Worm (Caenorhabditis elegans) whole organism, L3 larva: ENCODE results near the gene fbxa-199.

ENCODE experiments used
- ZK546.5 ChIP-seq: sonication (generic microtip); optimal IDR thresholded peaks from 2 replicates; lab custom pipeline; 2017; ENCODE audit warnings: missing biosample characterization, missing genetic modification characterization
- aly-2 ChIP-seq: fragments of 150-350 bp; optimal IDR thresholded peaks from 2 replicates; lab custom pipeline; 2014; ENCODE audit warnings: missing biosample characterization, missing genetic modification characterization
- ama-1 ChIP-seq: fragments of 150-350 bp; optimal IDR thresholded peaks from 2 replicates; lab custom pipeline; 2018
- ceh-28 ChIP-seq: fragments of 150-350 bp; optimal IDR thresholded peaks from 2 replicates; lab custom pipeline; 2014; ENCODE audit warnings: missing biosample characterization, missing genetic modification reagents, missing genetic modification characterization
- ceh-9 ChIP-seq: sonication (generic microtip); optimal IDR thresholded peaks from 2 replicates; lab custom pipeline; 2018; ENCODE audit warnings: missing biosample characterization, missing genetic modification characterization
- daf-12 ChIP-seq: fragments of 150-350 bp; optimal IDR thresholded peaks from 2 replicates; lab custom pipeline; 2014; ENCODE audit warnings: missing biosample characterization, missing genetic modification reagents, missing genetic modification characterization
- elt-3 ChIP-seq, 3 experiments: fragments of 150-350 bp in 1 of 3; sonication (generic microtip) in 2 of 3; optimal IDR thresholded peaks; 2 replicates in 2 of 3; 4 replicates in 1 of 3; lab custom pipeline; 2014 to 2017; ENCODE audit warnings: missing biosample characterization in 3 of 3, missing genetic modification characterization in 3 of 3
- eor-1 ChIP-seq, 2 experiments: fragments of 150-350 bp; optimal IDR thresholded peaks; 2 replicates each; lab custom pipeline; 2014 to 2018; ENCODE audit warnings: missing biosample characterization in 2 of 2, missing genetic modification characterization in 2 of 2
- fkh-10 ChIP-seq: sonication (generic microtip); optimal IDR thresholded peaks from 2 replicates; lab custom pipeline; 2017; ENCODE audit warnings: missing biosample characterization, missing genetic modification reagents, missing genetic modification characterization
- fkh-2 ChIP-seq: fragments of 150-350 bp; optimal IDR thresholded peaks from 2 replicates; lab custom pipeline; 2014; ENCODE audit warnings: missing biosample characterization, missing genetic modification reagents, missing genetic modification characterization
- fos-1 ChIP-seq: fragments of 150-350 bp; optimal IDR thresholded peaks from 2 replicates; lab custom pipeline; 2014; ENCODE audit warnings: missing biosample characterization, missing genetic modification characterization
- hmg-11 ChIP-seq: sonication (generic microtip); optimal IDR thresholded peaks from 2 replicates; lab custom pipeline; 2016; ENCODE audit warnings: missing genetic modification characterization, missing compliant biosample characterization
- jun-1 ChIP-seq: fragments of 150-350 bp; optimal IDR thresholded peaks from 2 replicates; lab custom pipeline; 2014; ENCODE audit warnings: missing biosample characterization, missing genetic modification reagents, missing genetic modification characterization
- lin-15B ChIP-seq: fragments of 150-350 bp; optimal IDR thresholded peaks from 2 replicates; lab custom pipeline; 2014; ENCODE audit warnings: missing biosample characterization, missing genetic modification characterization
- lin-39 ChIP-seq: fragments of 150-350 bp; optimal IDR thresholded peaks from 2 replicates; lab custom pipeline; 2018; ENCODE audit warnings: missing biosample characterization, missing genetic modification reagents, missing genetic modification characterization
- lsy-12 ChIP-seq: sonication (generic microtip); optimal IDR thresholded peaks from 2 replicates; lab custom pipeline; 2016; ENCODE audit warnings: mild to moderate bottlenecking, missing genetic modification characterization, missing compliant biosample characterization
- mdl-1 ChIP-seq: fragments of 150-350 bp; optimal IDR thresholded peaks from 2 replicates; lab custom pipeline; 2014; ENCODE audit warnings: missing biosample characterization, missing genetic modification characterization
- mml-1 ChIP-seq: fragments of 150-350 bp; sonication (generic microtip); optimal IDR thresholded peaks from 3 replicates; lab custom pipeline; 2014; ENCODE audit warnings: missing biosample characterization, missing genetic modification characterization
- nfya-1 ChIP-seq: sonication (generic microtip); optimal IDR thresholded peaks from 2 replicates; lab custom pipeline; 2017; ENCODE audit warnings: missing genetic modification characterization, mild to moderate bottlenecking, missing compliant biosample characterization, antibody characterized with exemption, moderate library complexity; ENCODE audit not compliant: insufficient read depth
- nhr-11 ChIP-seq: fragments of 150-350 bp; optimal IDR thresholded peaks from 2 replicates; lab custom pipeline; 2014; ENCODE audit warnings: missing biosample characterization, missing genetic modification characterization
- nhr-12 ChIP-seq: fragments of 150-350 bp; optimal IDR thresholded peaks from 2 replicates; lab custom pipeline; 2014; ENCODE audit warnings: missing biosample characterization, missing genetic modification characterization
- nhr-67 ChIP-seq: fragments of 150-350 bp; optimal IDR thresholded peaks from 2 replicates; lab custom pipeline; 2014; ENCODE audit warnings: missing biosample characterization, missing genetic modification characterization
- nhr-76 ChIP-seq: fragments of 150-350 bp; sonication (generic microtip); optimal IDR thresholded peaks from 5 replicates; lab custom pipeline; 2014; ENCODE audit warnings: missing biosample characterization, missing genetic modification characterization
- nhr-77 ChIP-seq: fragments of 150-350 bp; optimal IDR thresholded peaks from 2 replicates; lab custom pipeline; 2014; ENCODE audit warnings: missing biosample characterization, missing genetic modification characterization
- pha-4 ChIP-seq: fragments of 150-350 bp; optimal IDR thresholded peaks from 2 replicates; lab custom pipeline; 2014; ENCODE audit warnings: missing biosample characterization, missing genetic modification reagents, missing genetic modification characterization
- pqm-1 ChIP-seq: fragments of 150-350 bp; optimal IDR thresholded peaks from 2 replicates; lab custom pipeline; 2017; ENCODE audit warnings: missing biosample characterization, missing genetic modification characterization, inconsistent platforms
- skn-1 ChIP-seq: fragments of 150-350 bp; optimal IDR thresholded peaks from 2 replicates; lab custom pipeline; 2014; ENCODE audit warnings: missing biosample characterization, missing genetic modification characterization
- snpc-4 ChIP-seq: fragments of 150-350 bp; optimal IDR thresholded peaks from 2 replicates; lab custom pipeline; 2014; ENCODE audit warnings: missing biosample characterization, missing genetic modification characterization
- unc-39 ChIP-seq: sonication (generic microtip); optimal IDR thresholded peaks from 4 replicates; lab custom pipeline; 2017; ENCODE audit warnings: missing biosample characterization, missing genetic modification characterization
- zag-1 ChIP-seq: fragments of 150-350 bp; optimal IDR thresholded peaks from 2 replicates; lab custom pipeline; 2014; ENCODE audit warnings: missing biosample characterization, missing genetic modification characterization
- ztf-11 ChIP-seq: fragments of 150-350 bp; optimal IDR thresholded peaks from 2 replicates; lab custom pipeline; 2014; ENCODE audit warnings: missing biosample characterization, missing genetic modification characterization
- ztf-4 ChIP-seq: fragments of 150-350 bp; optimal IDR thresholded peaks from 2 replicates; lab custom pipeline; 2014; ENCODE audit warnings: missing biosample characterization, missing genetic modification characterization

fbxa-199 gene

ce11 chrV:15380857-15381256 lies 17.8 kb downstream of the fbxa-199 start, which contains the start of gene dhs-23:
dhs-23 (plus strand) TSS chrV:15381219.
- TF ChIP-seq ama-1: no peak
- no peak for TF ChIP-seq eor-1 (tag; optimal IDR thresholded peaks at IDR 0.05; lab: Kevin White, UChicago)

DNA sequence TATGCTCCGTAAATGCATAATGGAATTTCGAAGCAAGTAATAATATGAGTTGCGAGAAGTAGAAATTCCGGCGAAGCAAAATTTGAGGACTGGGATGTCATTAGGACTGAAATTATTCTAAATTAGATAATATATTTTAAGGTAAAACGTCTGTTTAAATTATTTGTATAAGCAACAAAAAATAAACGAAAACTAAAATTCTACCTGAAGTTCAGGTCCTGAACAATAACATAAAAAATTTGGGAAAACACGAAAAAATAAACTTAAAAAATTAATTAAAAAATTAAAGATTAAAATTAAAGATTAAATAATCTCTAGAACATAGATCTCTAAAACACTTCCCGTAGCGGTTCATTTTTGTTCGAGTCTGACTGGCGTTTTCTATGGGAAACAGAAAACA lies 18.8 kb downstream of the fbxa-199 start, which contains the start of gene srh-251:
srh-251 (minus strand) TSS at position 101 of the 400 bp plus-strand sequence.
- TF ChIP-seq skn-1 (tag; lab: Kevin White, UChicago) (no peak), daf-12 (tag; lab: Kevin White, UChicago) (no peak), nhr-76 (tag; lab: Kevin White, UChicago) (no peak), elt-3 (tag; optimal IDR thresholded peaks at IDR 0.05; lab: Kevin White, UChicago) (no peak), nhr-67 (tag; lab: Kevin White, UChicago) (no peak), snpc-4 (no peak), nhr-12 (tag; lab: Kevin White, UChicago) (no peak)

ce11 chrV:15377903-15378302 lies 20.7 kb downstream of the fbxa-199 start, which contains the start of gene srh-122:
srh-122 (minus strand) TSS chrV:15378003.
- TF ChIP-seq fkh-2 (tag; lab: Kevin White, UChicago): no peak
- no peak for TF ChIP-seq fkh-10
- no peak for TF ChIP-seq lsy-12 (tag; lab: Kevin White, UChicago)

- TF ChIP-seq nhr-11: no peak
- TF ChIP-seq mml-1 (tag; lab: Kevin White, UChicago): no peak
- TF ChIP-seq nhr-77 (tag; lab: Kevin White, UChicago): no peak
- TF ChIP-seq ztf-11 (tag; lab: Kevin White, UChicago): no peak
- TF ChIP-seq fkh-10: no peak
Measured at ce11 chrV:15376223-15376622, 22.4 kb downstream of the fbxa-199 start, which contains the start of gene srh-52. srh-52 (minus strand) TSS chrV:15376323.

- TF ChIP-seq unc-39 (tag; lab: Kevin White, UChicago) (no peak), nfya-1 (tag; lab: Kevin White, UChicago) (no peak), jun-1 (no peak), fos-1 (tag; lab: Kevin White, UChicago) (no peak), snpc-4 (no peak), mdl-1 (tag; lab: Kevin White, UChicago) (no peak), ztf-4 (no peak), ceh-28 (tag; lab: Kevin White, UChicago) (no peak), fkh-10 (no peak), ceh-9 (tag; lab: Kevin White, UChicago) (no peak)
Measured at ce11 chrV:15369707-15370106, 28.9 kb downstream of the fbxa-199 start, which contains the start of gene nhr-269. nhr-269 (minus strand) TSS chrV:15369807.

ce11 chrV:15367770-15368169 lies 30.9 kb downstream of the fbxa-199 start:
- no peak for TF ChIP-seq nhr-67 (tag; lab: Kevin White, UChicago)
- TF ChIP-seq unc-39 (tag; lab: Kevin White, UChicago): no peak
- no peak for TF ChIP-seq pqm-1 (tag; lab: Kevin White, UChicago)
- no peak for TF ChIP-seq ceh-9 (tag; lab: Kevin White, UChicago)
- TF ChIP-seq lin-39 (tag; lab: Kevin White, UChicago): no peak
- TF ChIP-seq pha-4 (tag; lab: Kevin White, UChicago): no peak
- TF ChIP-seq hmg-11 (tag; lab: Kevin White, UChicago): no peak
- TF ChIP-seq zag-1 (tag; lab: Kevin White, UChicago): no peak
- no peak for TF ChIP-seq elt-3 (tag; optimal IDR thresholded peaks at IDR 0.05; lab: Kevin White, UChicago)
- TF ChIP-seq ZK546.5: no peak
- TF ChIP-seq fkh-2 (tag; lab: Kevin White, UChicago): no peak
- no peak for TF ChIP-seq nhr-76 (tag; lab: Kevin White, UChicago)
- no peak for TF ChIP-seq nhr-12 (tag; lab: Kevin White, UChicago)
- no peak for TF ChIP-seq aly-2 (tag; lab: Kevin White, UChicago)
- no peak for TF ChIP-seq lin-15B
- TF ChIP-seq, all 47 proteins: peak for 0
